Worm (Caenorhabditis elegans) whole organism, L4/young adult: ENCODE data around the gene efl-1.
"Not testable (repeated sequence)": the region's sequence is repeated elsewhere in the genome, so short reads cannot be mapped to it uniquely, and the experiment has no call there.

Experiments
- W03F9.2 ChIP-seq: fragments of 150-350 bp; optimal IDR thresholded peaks from 2 replicates; lab custom pipeline; 2014; ENCODE audit warnings: missing biosample characterization, missing genetic modification characterization
- dao-5 ChIP-seq: sonication (generic microtip); optimal IDR thresholded peaks from 2 replicates; lab custom pipeline; 2016; ENCODE audit warnings: missing genotype, missing genetic modification characterization, moderate library complexity, missing compliant biosample characterization
- him-1 ChIP-seq: sonication (generic microtip); optimal IDR thresholded peaks from 2 replicates; lab custom pipeline; 2016; ENCODE audit warnings: missing genotype, missing genetic modification reagents, missing genetic modification characterization, missing compliant biosample characterization

Gene efl-1

ce11 chrV:16980368-16980767 is 14.9 kb upstream of the efl-1 start, which contains the start of gene srz-54:
Gene srz-54 (plus strand): TSS chrV:16980668.
- TF ChIP-seq W03F9.2 (tag; lab: Kevin White, UChicago) (no peak), dao-5 (tag; lab: Kevin White, UChicago) (no peak), him-1 (tag; lab: Kevin White, UChicago) (no peak)

- no peak for TF ChIP-seq W03F9.2 (tag; lab: Kevin White, UChicago)
- TF ChIP-seq him-1 (tag; lab: Kevin White, UChicago), result no peak
- no peak for TF ChIP-seq dao-5 (tag; lab: Kevin White, UChicago)
Observed at ce11 chrV:16974919-16975318, 9.4 kb upstream of the efl-1 start, which contains the start of gene srx-54. Gene srx-54 (plus strand): TSS chrV:16975219.

- TF ChIP-seq W03F9.2 (tag; lab: Kevin White, UChicago) (no peak), him-1 (tag; lab: Kevin White, UChicago) (no peak), dao-5 (tag; lab: Kevin White, UChicago) (no peak)
Observed at ce11 chrV:16973338-16973737, 7.9 kb upstream of the efl-1 start.

ce11 chrV:16972134-16972533 is 6.7 kb upstream of the efl-1 start, which contains the start of gene srh-119:
Gene srh-119 (plus strand): TSS chrV:16972434.
- TF ChIP-seq W03F9.2 (tag; lab: Kevin White, UChicago), result no peak
- no peak for TF ChIP-seq him-1 (tag; lab: Kevin White, UChicago)
- no peak for TF ChIP-seq dao-5 (tag; lab: Kevin White, UChicago)

- TF ChIP-seq dao-5 (tag; lab: Kevin White, UChicago), result no peak
- TF ChIP-seq W03F9.2 (tag; lab: Kevin White, UChicago), result no peak
- no peak for TF ChIP-seq him-1 (tag; lab: Kevin White, UChicago)
Observed at ce11 chrV:16966636-16967035, 1.2 kb upstream of the efl-1 start, which contains the start of gene fbxa-90. Gene fbxa-90 (plus strand): TSS chrV:16966814.

ce11 chrV:16958975-16959374 is 6.5 kb downstream of the efl-1 start:
- no peak for TF ChIP-seq W03F9.2 (tag; lab: Kevin White, UChicago)
- TF ChIP-seq him-1 (tag; lab: Kevin White, UChicago), result no peak
- TF ChIP-seq dao-5 (tag; lab: Kevin White, UChicago), result no peak

ce11 chrV:16956229-16956628 is 9.2 kb downstream of the efl-1 start, which contains the start of gene clec-239:
Gene clec-239 (plus strand): TSS chrV:16956529.
- TF ChIP-seq W03F9.2 (tag; lab: Kevin White, UChicago) (no peak), dao-5 (tag; lab: Kevin White, UChicago) (no peak), him-1 (tag; lab: Kevin White, UChicago) (no peak)

- no peak for TF ChIP-seq W03F9.2 (tag; lab: Kevin White, UChicago)
Observed at ce11 chrV:16954766-16955165, 10.7 kb downstream of the efl-1 start, which contains the start of gene srh-206. Gene srh-206 (minus strand): TSS chrV:16954866.

ce11 chrV:16951504-16951903 is 14.0 kb downstream of the efl-1 start, which contains the start of gene clec-238:
Gene clec-238 (plus strand): TSS chrV:16951804.
- TF ChIP-seq W03F9.2 (tag; lab: Kevin White, UChicago), result no peak
- no peak for TF ChIP-seq dao-5 (tag; lab: Kevin White, UChicago)
- TF ChIP-seq him-1 (tag; lab: Kevin White, UChicago), result no peak

- TF ChIP-seq dao-5 (tag; lab: Kevin White, UChicago), result no peak
- TF ChIP-seq W03F9.2 (tag; lab: Kevin White, UChicago), result no peak
- no peak for TF ChIP-seq him-1 (tag; lab: Kevin White, UChicago)
Observed at ce11 chrV:16950036-16950435, 15.4 kb downstream of the efl-1 start.

ce11 chrV:16949609-16950008 is 15.9 kb downstream of the efl-1 start, which contains the start of gene fbxa-111:
Gene fbxa-111 (minus strand): TSS chrV:16949709.
- TF ChIP-seq dao-5, him-1, W03F9.2 (tag; lab: Kevin White, UChicago): not testable (repeated sequence)

- not testable (repeated sequence) for TF ChIP-seq W03F9.2, him-1, dao-5 (tag; lab: Kevin White, UChicago)
Observed at ce11 chrV:16948011-16948410, 17.5 kb downstream of the efl-1 start, which contains the start of gene fbxa-112. Gene fbxa-112 (minus strand): TSS chrV:16948111.

ce11 chrV:16938731-16939130 is 26.7 kb downstream of the efl-1 start, which contains the start of gene fbxa-148:
Gene fbxa-148 (plus strand): TSS chrV:16939031.
- TF ChIP-seq W03F9.2, him-1, dao-5 (tag; lab: Kevin White, UChicago): not testable (repeated sequence)

ce11 chrV:16927345-16927744 is 38.1 kb downstream of the efl-1 start, which contains the start of gene Y102A5C.36:
Gene Y102A5C.36 (minus strand): TSS chrV:16927445.
- TF ChIP-seq dao-5 (tag; lab: Kevin White, UChicago) (no peak), him-1 (tag; lab: Kevin White, UChicago) (no peak), W03F9.2 (tag; lab: Kevin White, UChicago) (no peak)
